Worm (Caenorhabditis elegans) whole organism, young adult: ENCODE results near the gene K07H8.2.

Experiments
- B0019.2 ChIP-seq: fragments of 200-800 bp; sonication (Bioruptor generic); conservative IDR thresholded peaks from 2 replicates; pipeline ENCODE4 v1.3.6; 2022; ENCODE audit warnings: missing genetic modification reagents, missing genetic modification characterization, missing compliant biosample characterization
- B0261.1 ChIP-seq: sonication (generic microtip); optimal IDR thresholded peaks from 2 replicates; lab custom pipeline; 2016; ENCODE audit warnings: mild to moderate bottlenecking, missing genetic modification characterization, moderate library complexity, missing compliant biosample characterization
- B0336.3 ChIP-seq: fragments of 200-800 bp; sonication (Bioruptor generic); IDR thresholded peaks from 2 replicates; pipeline ENCODE4 v1.3.6; 2022; ENCODE audit warnings: missing genetic modification characterization, missing compliant biosample characterization
- C06A6.2 ChIP-seq: fragments of 200-800 bp; sonication (Bioruptor generic); conservative IDR thresholded peaks from 2 replicates; pipeline ENCODE4 v1.3.6; 2022; ENCODE audit warnings: missing genetic modification characterization, missing compliant biosample characterization
- C17E4.6 ChIP-seq: fragments of 200-800 bp; sonication (Bioruptor generic); IDR thresholded peaks from 2 replicates; pipeline ENCODE4 v1.3.6; 2022; ENCODE audit warnings: missing genetic modification reagents, missing genetic modification characterization, missing compliant biosample characterization
- F52B5.7 ChIP-seq: sonication (generic microtip); optimal IDR thresholded peaks from 2 replicates; lab custom pipeline; 2016; ENCODE audit warnings: mild to moderate bottlenecking, missing genetic modification characterization, missing compliant biosample characterization
- K11D2.4 ChIP-seq: fragments of 200-800 bp; sonication (Bioruptor generic); IDR thresholded peaks from 2 replicates; pipeline ENCODE4 v1.3.6; 2022; ENCODE audit warnings: missing genetic modification reagents, missing genetic modification characterization, missing compliant biosample characterization
- T07F8.4 ChIP-seq: sonication (generic microtip); optimal IDR thresholded peaks from 2 replicates; lab custom pipeline; 2016; ENCODE audit warnings: mild to moderate bottlenecking, missing genetic modification characterization, moderate library complexity, missing compliant biosample characterization
- Y53F4B.3 ChIP-seq: fragments of 200-800 bp; sonication (Bioruptor generic); IDR thresholded peaks from 2 replicates; pipeline ENCODE4 v1.3.6; 2022; ENCODE audit warnings: missing genetic modification reagents, missing genetic modification characterization, missing compliant biosample characterization
- Y67H2A.10 ChIP-seq: fragments of 200-800 bp; sonication (Bioruptor generic); conservative IDR thresholded peaks from 2 replicates; pipeline ENCODE4 v1.3.6; 2022; ENCODE audit warnings: missing genetic modification reagents, missing genetic modification characterization, missing compliant biosample characterization
- Y79H2A.3 ChIP-seq: fragments of 200-800 bp; sonication (Bioruptor generic); conservative IDR thresholded peaks from 2 replicates; pipeline ENCODE4 v1.3.6; 2022; ENCODE audit warnings: missing genetic modification reagents, missing genetic modification characterization, missing compliant biosample characterization
- ama-1 ChIP-seq, 3 experiments: fragments of 150-350 bp in 1 of 3; sonication (generic microtip) in 2 of 3; optimal IDR thresholded peaks; 2 replicates each; lab custom pipeline; 2014 to 2018; ENCODE audit warnings: missing biosample characterization in 2 of 3, missing genetic modification characterization in 2 of 3, missing genetic modification reagents in 2 of 3
- aptf-2 ChIP-seq: fragments of 200-800 bp; sonication (Bioruptor generic); conservative IDR thresholded peaks from 2 replicates; pipeline ENCODE4 v1.3.6; 2022; ENCODE audit warnings: missing genetic modification reagents, missing genetic modification characterization, missing compliant biosample characterization
- aptf-3 ChIP-seq: fragments of 200-800 bp; sonication (Bioruptor generic); IDR thresholded peaks from 2 replicates; pipeline ENCODE4 v1.3.6; 2022; ENCODE audit warnings: missing genetic modification characterization, missing compliant biosample characterization
- atf-7 ChIP-seq: sonication (generic microtip); optimal IDR thresholded peaks from 2 replicates; lab custom pipeline; 2017; ENCODE audit warnings: mild to moderate bottlenecking, missing genetic modification characterization, missing compliant biosample characterization
- attf-6 ChIP-seq: fragments of 200-800 bp; sonication (Bioruptor generic); IDR thresholded peaks from 2 replicates; pipeline ENCODE4 v1.3.6; 2022; ENCODE audit warnings: missing genetic modification reagents, missing genetic modification characterization, missing compliant biosample characterization
- bed-2 ChIP-seq: fragments of 200-800 bp; sonication (Bioruptor generic); IDR thresholded peaks from 2 replicates; pipeline ENCODE4 v1.3.6; 2022; ENCODE audit warnings: missing genetic modification reagents, missing genetic modification characterization, missing compliant biosample characterization
- cebp-1 ChIP-seq, 2 experiments: fragments of 200-800 bp in 1 of 2; sonication (Bioruptor generic) in 1 of 2; sonication (generic microtip) in 1 of 2; IDR thresholded peaks in 1 of 2; optimal IDR thresholded peaks in 1 of 2; 2 replicates each; pipeline versions ENCODE4 v1.3.6 to Lab custom; 2017 to 2022; ENCODE audit warnings: missing compliant biosample characterization in 2 of 2, missing genetic modification characterization in 2 of 2, mild to moderate bottlenecking in 1 of 2, missing genetic modification reagents in 1 of 2, moderate library complexity in 1 of 2
- ceh-100 ChIP-seq: fragments of 200-800 bp; sonication (Bioruptor generic); IDR thresholded peaks from 2 replicates; pipeline ENCODE4 v1.3.6; 2022; ENCODE audit warnings: missing genetic modification reagents, missing genetic modification characterization, missing compliant biosample characterization
- ceh-79 ChIP-seq: sonication (generic microtip); optimal IDR thresholded peaks from 2 replicates; lab custom pipeline; 2017; ENCODE audit warnings: mild to moderate bottlenecking, missing genetic modification characterization, missing compliant biosample characterization
- ekl-4 ChIP-seq: fragments of 200-800 bp; sonication (Bioruptor generic); IDR thresholded peaks from 2 replicates; pipeline ENCODE4 v1.3.6; 2022; ENCODE audit warnings: missing genetic modification reagents, missing genetic modification characterization, missing compliant biosample characterization
- fkh-3 ChIP-seq: sonication (generic microtip); optimal IDR thresholded peaks from 2 replicates; lab custom pipeline; 2016; ENCODE audit warnings: mild to moderate bottlenecking, missing genetic modification characterization, missing compliant biosample characterization
- gei-17 ChIP-seq: fragments of 200-800 bp; sonication (Bioruptor generic); optimal IDR thresholded peaks from 2 replicates; lab custom pipeline; 2018; ENCODE audit warnings: mild to moderate bottlenecking, missing genetic modification characterization, missing compliant biosample characterization
- him-1 ChIP-seq: sonication (generic microtip); optimal IDR thresholded peaks from 2 replicates; lab custom pipeline; 2016; ENCODE audit warnings: missing genotype, missing genetic modification reagents, missing genetic modification characterization, missing compliant biosample characterization
- hlh-12 ChIP-seq: sonication (generic microtip); optimal IDR thresholded peaks from 2 replicates; lab custom pipeline; 2016; ENCODE audit warnings: missing genetic modification characterization, missing compliant biosample characterization
- hrde-1 ChIP-seq: sonication (generic microtip); optimal IDR thresholded peaks from 2 replicates; lab custom pipeline; 2016; ENCODE audit warnings: missing genetic modification characterization, mild to moderate bottlenecking, missing compliant biosample characterization, moderate library complexity, missing genotype, missing genetic modification reagents, borderline replicate concordance
- hsf-1 ChIP-seq: fragments of 200-800 bp; sonication (Bioruptor generic); IDR thresholded peaks from 2 replicates; pipeline ENCODE4 v1.3.6; 2022; ENCODE audit warnings: missing genetic modification reagents, missing genetic modification characterization, missing compliant biosample characterization
- lin-26 ChIP-seq: fragments of 200-800 bp; sonication (Bioruptor generic); IDR thresholded peaks from 2 replicates; pipeline ENCODE4 v1.3.6; 2022; ENCODE audit warnings: missing genetic modification reagents, missing genetic modification characterization, missing compliant biosample characterization
- lin-35 ChIP-seq, 3 experiments: fragments of 150-350 bp in 2 of 3; sonication (generic microtip) in 1 of 3; optimal IDR thresholded peaks; 2 replicates each; lab custom pipeline; 2014 to 2018; ENCODE audit warnings: missing biosample characterization in 3 of 3, missing genetic modification characterization in 3 of 3, missing genetic modification reagents in 3 of 3
- mel-28 ChIP-seq: sonication (generic microtip); optimal IDR thresholded peaks from 2 replicates; lab custom pipeline; 2016; ENCODE audit warnings: borderline replicate concordance, mild to moderate bottlenecking, missing genetic modification characterization, missing compliant biosample characterization
- nfya-2 ChIP-seq: fragments of 200-800 bp; sonication (Bioruptor generic); IDR thresholded peaks from 2 replicates; pipeline ENCODE4 v1.3.6; 2022; ENCODE audit warnings: missing genetic modification reagents, missing genetic modification characterization, missing compliant biosample characterization
- nhr-120 ChIP-seq: fragments of 200-800 bp; sonication (Bioruptor generic); IDR thresholded peaks from 2 replicates; pipeline ENCODE4 v1.3.6; 2022; ENCODE audit warnings: missing genetic modification characterization, missing compliant biosample characterization
- nhr-179 ChIP-seq: sonication (generic microtip); optimal IDR thresholded peaks from 2 replicates; lab custom pipeline; 2016; ENCODE audit warnings: mild to moderate bottlenecking, missing genetic modification characterization, missing compliant biosample characterization
- pbrm-1 ChIP-seq: fragments of 200-800 bp; sonication (Bioruptor generic); IDR thresholded peaks from 2 replicates; pipeline ENCODE4 v1.3.6; 2022; ENCODE audit warnings: missing genetic modification reagents, missing genetic modification characterization, missing compliant biosample characterization
- rpc-1 ChIP-seq, 2 experiments: fragments of 150-350 bp in 1 of 2; sonication (generic microtip) in 1 of 2; optimal IDR thresholded peaks; 2 replicates each; lab custom pipeline; 2014 to 2018; ENCODE audit warnings: missing biosample characterization in 1 of 2, missing genetic modification characterization in 1 of 2, missing genetic modification reagents in 1 of 2, missing genotype in 1 of 2
- sdz-38 ChIP-seq: sonication (generic microtip); optimal IDR thresholded peaks from 2 replicates; lab custom pipeline; 2016; ENCODE audit warnings: missing genotype, missing genetic modification characterization, missing compliant biosample characterization
- sea-2 ChIP-seq: fragments of 200-800 bp; sonication (Bioruptor generic); IDR thresholded peaks from 2 replicates; pipeline ENCODE4 v1.3.6; 2022; ENCODE audit warnings: missing genetic modification characterization, missing compliant biosample characterization
- snpc-3.4 ChIP-seq: sonication (generic microtip); optimal IDR thresholded peaks from 2 replicates; lab custom pipeline; 2017; ENCODE audit warnings: missing genetic modification characterization, mild to moderate bottlenecking, missing compliant biosample characterization, antibody characterized with exemption, moderate library complexity, missing genotype, missing genetic modification reagents
- snpc-4 ChIP-seq, 5 experiments: fragments of 150-350 bp in 1 of 5; sonication (generic microtip) in 4 of 5; optimal IDR thresholded peaks; 2 replicates each; lab custom pipeline; 2014 to 2018; ENCODE audit warnings: missing genetic modification characterization in 5 of 5, missing biosample characterization in 3 of 5, antibody characterized with exemption in 2 of 5, mild to moderate bottlenecking in 2 of 5, missing compliant biosample characterization in 2 of 5, missing genotype in 2 of 5, moderate library complexity in 2 of 5, missing genetic modification reagents in 1 of 5
- sptf-2 ChIP-seq: fragments of 200-800 bp; sonication (Bioruptor generic); optimal IDR thresholded peaks from 2 replicates; lab custom pipeline; 2018; ENCODE audit warnings: mild to moderate bottlenecking, missing genetic modification characterization, missing compliant biosample characterization
- tbp1 ChIP-seq: fragments of 200-800 bp; sonication (Bioruptor generic); optimal IDR thresholded peaks from 2 replicates; lab custom pipeline; 2018; ENCODE audit warnings: mild to moderate bottlenecking, missing genetic modification characterization, missing compliant biosample characterization
- tlf-1 ChIP-seq: fragments of 200-800 bp; sonication (Bioruptor generic); optimal IDR thresholded peaks from 2 replicates; lab custom pipeline; 2018; ENCODE audit warnings: mild to moderate bottlenecking, missing genetic modification characterization, missing compliant biosample characterization
- unc-62 ChIP-seq: fragments of 150-350 bp; optimal IDR thresholded peaks from 2 replicates; lab custom pipeline; 2014; ENCODE audit warnings: missing biosample characterization, missing genetic modification reagents, missing genetic modification characterization
- xnd-1 ChIP-seq: sonication (generic microtip); optimal IDR thresholded peaks from 2 replicates; lab custom pipeline; 2016; ENCODE audit warnings: missing genotype, missing genetic modification reagents, missing genetic modification characterization, missing compliant biosample characterization
- ztf-25 ChIP-seq: fragments of 200-800 bp; sonication (Bioruptor generic); IDR thresholded peaks from 2 replicates; pipeline ENCODE4 v1.3.6; 2022; ENCODE audit warnings: missing genetic modification reagents, missing genetic modification characterization, missing compliant biosample characterization
- ztf-6 ChIP-seq: fragments of 200-800 bp; sonication (Bioruptor generic); IDR thresholded peaks from 2 replicates; pipeline ENCODE4 v1.3.6; 2022; ENCODE audit warnings: missing genetic modification reagents, missing genetic modification characterization, missing compliant biosample characterization

K07H8.2 gene

ce11 chrIV:8286352-8286751 is 5.0 kb upstream of the K07H8.2 start, which contains the start of gene K07H8.9 (continued):
- no peak for TF ChIP-seq snpc-3.4 (tag; lab: Kevin White, UChicago)
- TF ChIP-seq sdz-38 (tag; lab: Kevin White, UChicago): no peak
- TF ChIP-seq ztf-6: no peak
- TF ChIP-seq aptf-2 (GFP tag; lab: Robert Waterston, UW): no peak
- TF ChIP-seq bed-2 (GFP tag; lab: Robert Waterston, UW): no peak
- no peak for TF ChIP-seq F52B5.7 (tag; lab: Kevin White, UChicago)
- no peak for TF ChIP-seq rpc-1 (optimal IDR thresholded peaks at IDR 0.05; lab: Kevin White, UChicago)
- no peak for TF ChIP-seq rpc-1 (tag; optimal IDR thresholded peaks at IDR 0.05; lab: Kevin White, UChicago)
- peak; percentile 57; the same call in 1 of the 2 replicates for TF ChIP-seq hsf-1 (GFP tag; lab: Robert Waterston, UW)
- no peak for TF ChIP-seq mel-28 (tag; lab: Kevin White, UChicago)
- TF ChIP-seq sptf-2 (GFP tag; lab: Kevin White, UChicago): no peak
- TF ChIP-seq B0019.2 (GFP tag; lab: Robert Waterston, UW): no peak
- TF ChIP-seq pbrm-1 (GFP tag; lab: Robert Waterston, UW): no peak; the same call in 1 of the 2 replicates
- peak; percentile 31 for TF ChIP-seq him-1 (tag; lab: Kevin White, UChicago)
- no peak for TF ChIP-seq ama-1 (optimal IDR thresholded peaks at IDR 0.05; lab: Kevin White, UChicago)
- peak in 1 of 2 experiments; percentile 85 for TF ChIP-seq ama-1 (GFP tag; optimal IDR thresholded peaks at IDR 0.05; lab: Kevin White, UChicago)
- TF ChIP-seq ekl-4 (GFP tag; lab: Robert Waterston, UW): no peak
- TF ChIP-seq K11D2.4 (GFP tag; lab: Robert Waterston, UW): no peak
- no peak for TF ChIP-seq Y53F4B.3 (GFP tag; lab: Robert Waterston, UW)
- no peak for TF ChIP-seq snpc-4 (GFP tag; optimal IDR thresholded peaks at IDR 0.05; lab: Kevin White, UChicago)
- peak in 2 of 4 experiments; percentile 27 to 29 for TF ChIP-seq snpc-4 (tag; optimal IDR thresholded peaks at IDR 0.05; lab: Kevin White, UChicago)
- peak; percentile 33; the same call in 1 of the 2 replicates for TF ChIP-seq B0336.3 (GFP tag; lab: Robert Waterston, UW)
- TF ChIP-seq fkh-3 (tag; lab: Kevin White, UChicago): peak; percentile 6
- TF ChIP-seq C17E4.6 (GFP tag; lab: Robert Waterston, UW): no peak
- TF ChIP-seq xnd-1 (tag; lab: Kevin White, UChicago): peak; percentile 15
- TF ChIP-seq T07F8.4: no peak
- TF ChIP-seq ceh-100 (GFP tag; lab: Robert Waterston, UW): no peak
- no peak for TF ChIP-seq gei-17 (GFP tag; lab: Kevin White, UChicago)
- TF ChIP-seq nhr-179 (tag; lab: Kevin White, UChicago): no peak
- TF ChIP-seq sea-2 (GFP tag; lab: Robert Waterston, UW): no peak
- TF ChIP-seq unc-62: no peak
- no peak for TF ChIP-seq lin-35 (GFP tag; optimal IDR thresholded peaks at IDR 0.05; lab: Kevin White, UChicago)
- 0 out of 2 replicates have a peak, but pooled peaks have one; percentile 8 for TF ChIP-seq Y79H2A.3 (GFP tag; lab: Robert Waterston, UW)
- no peak for TF ChIP-seq C06A6.2
- no peak for TF ChIP-seq nhr-120 (GFP tag; lab: Robert Waterston, UW)
- no peak for TF ChIP-seq ceh-79 (tag; lab: Kevin White, UChicago)
- TF ChIP-seq B0261.1 (tag; lab: Kevin White, UChicago): no peak
- TF ChIP-seq hlh-12 (tag; lab: Kevin White, UChicago): no peak
- peak; percentile 91 for TF ChIP-seq hrde-1 (tag; lab: Kevin White, UChicago)
- TF ChIP-seq attf-6: 0 out of 2 replicates have a peak, but pooled peaks have one; percentile 16
- no peak for TF ChIP-seq cebp-1 (GFP tag; IDR thresholded peaks at IDR 0.05; lab: Robert Waterston, UW)
- no peak for TF ChIP-seq cebp-1 (tag; optimal IDR thresholded peaks at IDR 0.05; lab: Kevin White, UChicago)
- TF ChIP-seq ztf-25 (GFP tag; lab: Robert Waterston, UW): no peak
- TF ChIP-seq tlf-1 (GFP tag; lab: Kevin White, UChicago): peak; percentile 40
- TF ChIP-seq aptf-3 (GFP tag; lab: Robert Waterston, UW): no peak
- TF ChIP-seq atf-7: no peak
- TF ChIP-seq lin-26 (GFP tag; lab: Robert Waterston, UW): no peak
- TF ChIP-seq Y67H2A.10: no peak
- TF ChIP-seq tbp1 (GFP tag; lab: Kevin White, UChicago): no peak
- TF ChIP-seq nfya-2 (GFP tag; lab: Robert Waterston, UW): no peak
